Worm (Caenorhabditis elegans) whole organism, L4 larva: Measurements from ENCODE around the gene egg-3.

Source experiments
- R02D3.7 ChIP-seq: fragments of 150-350 bp; sonication (generic microtip); optimal IDR thresholded peaks from 3 replicates; lab custom pipeline; 2014; ENCODE audit warnings: missing biosample characterization, missing genetic modification characterization
- attf-4 ChIP-seq: sonication (generic microtip); optimal IDR thresholded peaks from 3 replicates; lab custom pipeline; 2017; ENCODE audit warnings: missing biosample characterization, missing genetic modification characterization
- egl-43 ChIP-seq: fragments of 200-800 bp; sonication (Bioruptor generic); IDR thresholded peaks from 2 replicates; pipeline ENCODE4 v1.3.6; 2022; ENCODE audit warnings: missing genetic modification reagents, missing genetic modification characterization, missing compliant biosample characterization
- fkh-10 ChIP-seq: fragments of 150-350 bp; optimal IDR thresholded peaks from 2 replicates; lab custom pipeline; 2014; ENCODE audit warnings: missing biosample characterization, missing genetic modification reagents, missing genetic modification characterization
- lsy-2 ChIP-seq, 2 experiments: fragments of 150-350 bp in 1 of 2; sonication (generic microtip) in 1 of 2; optimal IDR thresholded peaks; 2 replicates each; lab custom pipeline; 2014 to 2017; ENCODE audit warnings: missing biosample characterization in 2 of 2, missing genetic modification characterization in 2 of 2
- saeg-2 ChIP-seq: fragments of 200-800 bp; sonication (Bioruptor generic); IDR thresholded peaks from 2 replicates; pipeline ENCODE4 v1.3.6; 2022; ENCODE audit warnings: missing genetic modification reagents, missing genetic modification characterization, missing compliant biosample characterization

ce11 chrII:10885868-10886514 is 1.8 kb upstream of the egg-3 start, which contains the start of gene F44F4.3:
- TF ChIP-seq R02D3.7 (tag; lab: Kevin White, UChicago) = no peak
- no peak for TF ChIP-seq attf-4
- no peak for TF ChIP-seq saeg-2 (GFP tag; lab: Robert Waterston, UW)
- no peak for TF ChIP-seq egl-43 (GFP tag; lab: Robert Waterston, UW)
- no peak for TF ChIP-seq fkh-10
- no peak for TF ChIP-seq lsy-2 (tag; optimal IDR thresholded peaks at IDR 0.05; lab: Kevin White, UChicago)
